Fruit fly (Drosophila melanogaster): ENCODE data around the gene MED14.

dm6 chr3L:641436-641835, 48.4 kb downstream of the MED14 start:
- no peak for TF ChIP-seq D1 (tag; optimal IDR thresholded peaks at IDR 0.05)
- no peak for TF ChIP-seq fd96Ca (GFP tag; IDR thresholded peaks at IDR 0.05)
- TF ChIP-seq CG10348 (GFP tag; IDR thresholded peaks at IDR 0.05): no peak
- no peak for TF ChIP-seq Pif1B (GFP tag; optimal IDR thresholded peaks at IDR 0.05)

Data from whole organism, pupa.